Worm (Caenorhabditis elegans): ENCODE results near the gene fah-1.

The fah-1 gene

DNA sequence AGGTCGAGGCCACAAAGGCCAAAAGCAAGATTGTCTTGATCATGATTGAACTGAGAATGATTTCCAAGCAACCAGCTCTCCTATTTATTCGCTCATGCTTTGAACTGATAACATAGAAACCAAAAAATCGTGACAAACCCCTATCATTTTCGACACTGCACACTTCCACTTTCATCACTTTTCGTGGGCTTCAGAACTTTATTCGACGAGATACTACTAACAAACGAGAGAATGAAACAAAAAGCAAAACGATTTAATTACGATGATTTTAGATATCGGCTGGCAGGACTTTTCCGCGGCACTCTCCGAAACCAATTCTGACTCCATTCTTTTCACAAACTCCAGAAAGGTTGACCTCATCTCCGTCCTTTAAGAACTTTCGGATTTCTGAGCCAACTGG lies 2.2 kb downstream of the fah-1 start, which contains the start of gene asp-14:
TSS of gene asp-14 (minus strand) at position 101 of the 400 bp plus-strand sequence.
- TF ChIP-seq lin-13 (tag; optimal IDR thresholded peaks at IDR 0.05) = no peak
- TF ChIP-seq sptf-1 (tag; optimal IDR thresholded peaks at IDR 0.05) = no peak
- no peak for TF ChIP-seq unc-39 (tag; optimal IDR thresholded peaks at IDR 0.05)
- TF ChIP-seq pha-4 (tag; optimal IDR thresholded peaks at IDR 0.05) = no peak
- TF ChIP-seq nhr-237 (tag; optimal IDR thresholded peaks at IDR 0.05) = no peak
- no peak for TF ChIP-seq ceh-83 (GFP tag; optimal IDR thresholded peaks at IDR 0.05)
- no peak for TF ChIP-seq hlh-1 (tag; optimal IDR thresholded peaks at IDR 0.05)
- no peak for TF ChIP-seq drap-1 (GFP tag; optimal IDR thresholded peaks at IDR 0.05)
- TF ChIP-seq unc-62 (GFP tag; optimal IDR thresholded peaks at IDR 0.05) = no peak
- TF ChIP-seq nhr-76 (tag; optimal IDR thresholded peaks at IDR 0.05) = no peak
- no peak for TF ChIP-seq blmp-1 (tag; optimal IDR thresholded peaks at IDR 0.05)
- TF ChIP-seq flh-1 (GFP tag; optimal IDR thresholded peaks at IDR 0.05) = no peak
- TF ChIP-seq ztf-11 (tag; optimal IDR thresholded peaks at IDR 0.05) = no peak
- no peak for TF ChIP-seq zip-8 (tag; optimal IDR thresholded peaks at IDR 0.05)
- TF ChIP-seq lin-32 (GFP tag; optimal IDR thresholded peaks at IDR 0.05) = no peak
- TF ChIP-seq nhr-12 (tag; optimal IDR thresholded peaks at IDR 0.05) = no peak
- TF ChIP-seq nhr-2 (tag; optimal IDR thresholded peaks at IDR 0.05) = no peak
- TF ChIP-seq mep-1 (tag; optimal IDR thresholded peaks at IDR 0.05) = no peak

DNA sequence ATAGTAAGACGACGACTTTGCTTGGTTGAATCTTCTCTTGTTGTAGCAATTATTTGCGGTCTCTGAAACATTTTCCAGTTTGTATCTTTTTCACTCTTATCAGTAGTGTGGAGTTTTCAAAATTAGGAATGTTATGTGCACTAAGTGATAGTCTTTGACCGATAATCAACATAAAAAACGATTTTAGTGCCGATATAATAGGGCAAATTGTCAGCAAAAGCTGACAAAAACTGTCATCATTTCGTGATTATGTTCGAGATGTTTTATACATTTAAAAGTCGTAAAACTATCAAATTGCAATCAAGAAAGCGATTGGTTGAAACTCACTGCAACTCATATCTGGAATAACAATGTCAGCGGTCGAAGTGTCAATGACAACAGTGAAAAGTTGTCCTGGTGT lies 3.5 kb downstream of the fah-1 start:
- TF ChIP-seq mls-2 (tag; optimal IDR thresholded peaks at IDR 0.05) = no peak
- no peak for TF ChIP-seq unc-62 (GFP tag; optimal IDR thresholded peaks at IDR 0.05)
- TF ChIP-seq lsy-2 (tag; optimal IDR thresholded peaks at IDR 0.05) = no peak
- no peak for TF ChIP-seq ceh-83 (GFP tag; optimal IDR thresholded peaks at IDR 0.05)
- no peak for TF ChIP-seq ceh-39 (tag; optimal IDR thresholded peaks at IDR 0.05)
- TF ChIP-seq lin-32 (GFP tag; optimal IDR thresholded peaks at IDR 0.05) = no peak
- no peak for TF ChIP-seq tbx-8 (GFP tag; optimal IDR thresholded peaks at IDR 0.05)
- TF ChIP-seq zip-8 (tag; optimal IDR thresholded peaks at IDR 0.05) = no peak
- TF ChIP-seq flh-1 (GFP tag; optimal IDR thresholded peaks at IDR 0.05) = no peak
- TF ChIP-seq bed-3 (GFP tag; optimal IDR thresholded peaks at IDR 0.05) = no peak
- TF ChIP-seq nhr-12 (tag; optimal IDR thresholded peaks at IDR 0.05) = no peak
- no peak for TF ChIP-seq blmp-1 (tag; optimal IDR thresholded peaks at IDR 0.05)

- no peak for TF ChIP-seq unc-39 (tag; optimal IDR thresholded peaks at IDR 0.05)
- no peak for TF ChIP-seq blmp-1 (tag; optimal IDR thresholded peaks at IDR 0.05)
- TF ChIP-seq zip-8 (tag; optimal IDR thresholded peaks at IDR 0.05) = no peak
Measured at ce11 chrX:6443373-6443772, 5.3 kb downstream of the fah-1 start, which contains the start of gene K10C2.7. TSS of gene K10C2.7 (minus strand) at chrX:6443473.

ce11 chrX:6440464-6440863 lies 8.3 kb downstream of the fah-1 start, which contains the start of gene K10C2.14:
TSS of gene K10C2.14 (minus strand) at chrX:6440564.
- TF ChIP-seq snpc-4 (tag; optimal IDR thresholded peaks at IDR 0.05) = no peak
- no peak for TF ChIP-seq ztf-11 (tag; optimal IDR thresholded peaks at IDR 0.05)
- TF ChIP-seq nhr-28 (tag; optimal IDR thresholded peaks at IDR 0.05) = no peak
- no peak for TF ChIP-seq bed-3 (GFP tag; optimal IDR thresholded peaks at IDR 0.05)
- no peak for TF ChIP-seq elt-1 (tag; optimal IDR thresholded peaks at IDR 0.05; ENCODE audit: borderline replicate concordance, insufficient read depth)
- TF ChIP-seq nhr-76 (tag; optimal IDR thresholded peaks at IDR 0.05) = no peak
- TF ChIP-seq nhr-2 (tag; optimal IDR thresholded peaks at IDR 0.05) = no peak
- no peak for TF ChIP-seq ham-2 (GFP tag; optimal IDR thresholded peaks at IDR 0.05)
- no peak for TF ChIP-seq pha-4 (tag; optimal IDR thresholded peaks at IDR 0.05)
- TF ChIP-seq ceh-43 (GFP tag; optimal IDR thresholded peaks at IDR 0.05) = no peak
- TF ChIP-seq zip-8 (tag; optimal IDR thresholded peaks at IDR 0.05) = no peak
- no peak for TF ChIP-seq lin-13 (tag; optimal IDR thresholded peaks at IDR 0.05)
- no peak for TF ChIP-seq ceh-83 (GFP tag; optimal IDR thresholded peaks at IDR 0.05)
- no peak for TF ChIP-seq tbx-8 (GFP tag; optimal IDR thresholded peaks at IDR 0.05)
- no peak for TF ChIP-seq nhr-237 (tag; optimal IDR thresholded peaks at IDR 0.05)
- no peak for TF ChIP-seq mab-5 (tag; optimal IDR thresholded peaks at IDR 0.05)
- no peak for TF ChIP-seq flh-1 (GFP tag; optimal IDR thresholded peaks at IDR 0.05)
- TF ChIP-seq lin-32 (GFP tag; optimal IDR thresholded peaks at IDR 0.05) = no peak
- TF ChIP-seq unc-62 (GFP tag; optimal IDR thresholded peaks at IDR 0.05) = no peak
- no peak for TF ChIP-seq cnd-1 (tag; optimal IDR thresholded peaks at IDR 0.05)

- TF ChIP-seq ces-1 (GFP tag; optimal IDR thresholded peaks at IDR 0.05) = no peak
Measured at ce11 chrX:6437545-6437944, 11.2 kb downstream of the fah-1 start, which contains the start of gene K10C2.8. TSS of gene K10C2.8 (minus strand) at chrX:6437645.
